Fruit fly (Drosophila melanogaster) whole organism, embryonic: ENCODE measurements around the gene TotX.

ENCODE experiments used
- CG12769 ChIP-seq: fragments of 200-800 bp; sonication (Bioruptor generic); optimal IDR thresholded peaks from 2 replicates; lab custom pipeline; 2019; ENCODE audit warnings: missing biosample characterization, mild to moderate bottlenecking, missing genetic modification characterization, moderate library complexity
- CG14441 ChIP-seq: fragments of 200-800 bp; sonication (Bioruptor generic); IDR thresholded peaks from 2 replicates; pipeline ENCODE4 v1.3.6; 2022; ENCODE audit warnings: missing biosample characterization, missing genetic modification characterization
- CG15601 ChIP-seq: fragments of 200-800 bp; sonication (Bioruptor generic); optimal IDR thresholded peaks from 3 replicates; lab custom pipeline; 2019; ENCODE audit warnings: missing biosample characterization, mild to moderate bottlenecking, missing genetic modification characterization, moderate library complexity
- HLH4C ChIP-seq: fragments of 200-800 bp; sonication (Bioruptor generic); IDR thresholded peaks from 3 replicates; pipeline ENCODE4 v1.3.6; 2022; ENCODE audit warnings: missing biosample characterization, missing genetic modification characterization; ENCODE audit not compliant: partially characterized antibody
- Mrtf ChIP-seq: fragments of 200-800 bp; sonication (Bioruptor generic); IDR thresholded peaks from 3 replicates; pipeline ENCODE4 v1.3.6; 2022; ENCODE audit warnings: missing biosample characterization, missing genetic modification characterization
- Nf-YB ChIP-seq: fragments of 200-800 bp; sonication (Bioruptor generic); optimal IDR thresholded peaks from 3 replicates; lab custom pipeline; 2019; ENCODE audit warnings: missing biosample characterization, mild to moderate bottlenecking, missing genetic modification characterization, moderate library complexity
- dati ChIP-seq: fragments of 200-800 bp; sonication (Bioruptor generic); IDR thresholded peaks from 2 replicates; pipeline ENCODE4 v1.3.6; 2022; ENCODE audit warnings: missing biosample characterization, missing genetic modification characterization
- ken ChIP-seq: fragments of 200-800 bp; sonication (Bioruptor generic); IDR thresholded peaks from 3 replicates; pipeline ENCODE4 v1.3.6; 2022; ENCODE audit warnings: missing biosample characterization, missing genetic modification characterization
- usp ChIP-seq: fragments of >200 bp; optimal IDR thresholded peaks from 2 replicates; lab custom pipeline; 2017; ENCODE audit warnings: missing biosample characterization, missing genetic modification characterization
- z ChIP-seq: fragments of 200-800 bp; sonication (Bioruptor generic); IDR thresholded peaks from 3 replicates; pipeline ENCODE4 v1.3.6; 2022; ENCODE audit warnings: missing biosample characterization, missing genetic modification characterization

- TF ChIP-seq usp (GFP tag; lab: Kevin White, UChicago) (no peak), ken (no peak), HLH4C (GFP tag; lab: Robert Waterston, UW) (no peak), z (GFP tag; lab: Robert Waterston, UW) (no peak), Mrtf (no peak), CG14441 (no peak), dati (GFP tag; lab: Robert Waterston, UW) (no peak), CG12769 (tag; lab: Kevin White, UChicago) (peak; percentile 2), Nf-YB (no peak), CG15601 (tag; lab: Kevin White, UChicago) (no peak)
These were observed 8.8 kb upstream of the TotX start, which contains the start of gene hdly for dm6 chr3R:20914103-20914502.
